Worm (Caenorhabditis elegans) whole organism, L1 larva: Measurements from ENCODE around the gene Y66D12A.19.

Experiments used
- C16A3.4 ChIP-seq: fragments of 150-350 bp; optimal IDR thresholded peaks from 2 replicates; lab custom pipeline; 2014; ENCODE audit warnings: missing biosample characterization, missing genetic modification characterization
- C34B4.2 ChIP-seq: sonication (generic microtip); optimal IDR thresholded peaks from 2 replicates; lab custom pipeline; 2017; ENCODE audit warnings: mild to moderate bottlenecking, missing genetic modification characterization, missing compliant biosample characterization
- F16B12.6 ChIP-seq: fragments of 150-350 bp; optimal IDR thresholded peaks from 2 replicates; lab custom pipeline; 2014; ENCODE audit warnings: missing biosample characterization, missing genetic modification characterization
- Y116A8C.19 ChIP-seq: sonication (generic microtip); optimal IDR thresholded peaks from 2 replicates; lab custom pipeline; 2016; ENCODE audit warnings: missing compliant biosample characterization, missing genetic modification characterization, borderline replicate concordance
- aha-1 ChIP-seq: fragments of 150-350 bp; optimal IDR thresholded peaks from 2 replicates; lab custom pipeline; 2014; ENCODE audit warnings: missing biosample characterization, missing genetic modification characterization
- alr-1 ChIP-seq: fragments of 200-800 bp; sonication (Bioruptor generic); optimal IDR thresholded peaks from 2 replicates; lab custom pipeline; 2018; ENCODE audit warnings: borderline replicate concordance, mild to moderate bottlenecking, missing genetic modification characterization, missing compliant biosample characterization
- ceh-8 ChIP-seq: fragments of 200-800 bp; sonication (Bioruptor generic); optimal IDR thresholded peaks from 2 replicates; lab custom pipeline; 2018; ENCODE audit warnings: mild to moderate bottlenecking, missing genetic modification characterization, moderate library complexity, missing compliant biosample characterization
- ceh-90 ChIP-seq: sonication (generic microtip); optimal IDR thresholded peaks from 2 replicates; lab custom pipeline; 2016; ENCODE audit warnings: missing genetic modification characterization, missing compliant biosample characterization
- ces-1 ChIP-seq: fragments of 150-350 bp; optimal IDR thresholded peaks from 2 replicates; lab custom pipeline; 2014; ENCODE audit warnings: missing biosample characterization, missing genetic modification reagents, missing genetic modification characterization
- efl-1 ChIP-seq, 4 experiments: fragments of 150-350 bp; optimal IDR thresholded peaks in 3 of 4; peaks in 1 of 4; 1 replicate in 1 of 4; 2 replicates in 3 of 4; lab custom pipeline; 2014; ENCODE audit warnings: missing biosample characterization in 2 of 4, missing genetic modification characterization in 2 of 4, missing genetic modification reagents in 2 of 4
- efl-3 ChIP-seq: fragments of 200-800 bp; sonication (Bioruptor generic); optimal IDR thresholded peaks from 2 replicates; lab custom pipeline; 2018; ENCODE audit warnings: mild to moderate bottlenecking, missing genetic modification characterization, missing compliant biosample characterization
- elt-2 ChIP-seq: sonication (generic microtip); optimal IDR thresholded peaks from 2 replicates; lab custom pipeline; 2016; ENCODE audit warnings: missing genetic modification characterization, mild to moderate bottlenecking, inconsistent platforms, missing compliant biosample characterization, missing genetic modification reagents
- elt-3 ChIP-seq, 6 experiments: fragments of 150-350 bp in 1 of 6; sonication (generic microtip); optimal IDR thresholded peaks; 2 replicates each; lab custom pipeline; 2017 to 2018; ENCODE audit warnings: missing biosample characterization in 6 of 6, missing genetic modification characterization in 6 of 6, inconsistent platforms in 1 of 6
- ets-5 ChIP-seq: fragments of 200-800 bp; sonication (Bioruptor generic); IDR thresholded peaks from 2 replicates; pipeline ENCODE4 v1.3.6; 2022; ENCODE audit warnings: missing genetic modification characterization, missing compliant biosample characterization
- hlh-4 ChIP-seq: sonication (generic microtip); optimal IDR thresholded peaks from 2 replicates; lab custom pipeline; 2016; ENCODE audit warnings: mild to moderate bottlenecking, missing genetic modification characterization, missing compliant biosample characterization
- hpl-2 ChIP-seq: fragments of 150-350 bp; optimal IDR thresholded peaks from 2 replicates; lab custom pipeline; 2014; ENCODE audit warnings: missing biosample characterization, missing genetic modification reagents, missing genetic modification characterization
- lin-13 ChIP-seq: fragments of 150-350 bp; optimal IDR thresholded peaks from 2 replicates; lab custom pipeline; 2014; ENCODE audit warnings: missing biosample characterization, missing genetic modification reagents, missing genetic modification characterization
- lin-35 ChIP-seq, 2 experiments: fragments of 150-350 bp; optimal IDR thresholded peaks; 2 replicates each; lab custom pipeline; 2014; ENCODE audit warnings: missing biosample characterization in 2 of 2, missing genetic modification characterization in 2 of 2, missing genetic modification reagents in 2 of 2
- lir-3 ChIP-seq: sonication (generic microtip); optimal IDR thresholded peaks from 2 replicates; lab custom pipeline; 2016; ENCODE audit warnings: mild to moderate bottlenecking, missing genetic modification characterization, moderate library complexity, missing compliant biosample characterization; ENCODE audit not compliant: poor library complexity
- lsy-2 ChIP-seq, 2 experiments: fragments of 150-350 bp; optimal IDR thresholded peaks; 2 replicates each; lab custom pipeline; 2014; ENCODE audit warnings: missing biosample characterization in 2 of 2, missing genetic modification characterization in 2 of 2
- mab-9 ChIP-seq: fragments of 200-800 bp; sonication (Bioruptor generic); IDR thresholded peaks from 2 replicates; pipeline ENCODE4 v1.3.6; 2022; ENCODE audit warnings: missing genetic modification reagents, missing genetic modification characterization, missing compliant biosample characterization
- nhr-19 ChIP-seq: fragments of 200-800 bp; sonication (Bioruptor generic); conservative IDR thresholded peaks from 2 replicates; pipeline ENCODE4 v1.3.6; 2022; ENCODE audit warnings: missing genetic modification characterization, missing compliant biosample characterization
- nhr-20 ChIP-seq: sonication (generic microtip); optimal IDR thresholded peaks from 2 replicates; lab custom pipeline; 2016; ENCODE audit warnings: mild to moderate bottlenecking, missing genetic modification characterization, missing compliant biosample characterization
- nhr-28 ChIP-seq: fragments of 150-350 bp; optimal IDR thresholded peaks from 2 replicates; lab custom pipeline; 2014; ENCODE audit warnings: missing biosample characterization, missing genetic modification characterization
- nhr-47 ChIP-seq: sonication (generic microtip); optimal IDR thresholded peaks from 2 replicates; lab custom pipeline; 2016; ENCODE audit warnings: mild to moderate bottlenecking, missing genetic modification characterization, moderate library complexity, missing compliant biosample characterization
- nhr-85 ChIP-seq: sonication (generic microtip); peaks from one replicate; lab custom pipeline; 2016; ENCODE audit warnings: missing genetic modification characterization, inconsistent platforms, missing compliant biosample characterization
- nhr-90 ChIP-seq: sonication (generic microtip); optimal IDR thresholded peaks from 2 replicates; lab custom pipeline; 2016; ENCODE audit warnings: mild to moderate bottlenecking, missing genetic modification characterization, missing compliant biosample characterization; ENCODE audit not compliant: poor library complexity
- pqm-1 ChIP-seq: sonication (generic microtip); optimal IDR thresholded peaks from 3 replicates; lab custom pipeline; 2017; ENCODE audit warnings: missing biosample characterization, missing genetic modification characterization
- snpc-4 ChIP-seq: fragments of 150-350 bp; optimal IDR thresholded peaks from 2 replicates; lab custom pipeline; 2014; ENCODE audit warnings: missing biosample characterization, missing genetic modification characterization
- tbx-2 ChIP-seq: sonication (generic microtip); optimal IDR thresholded peaks from 2 replicates; lab custom pipeline; 2016; ENCODE audit warnings: missing genetic modification characterization, missing compliant biosample characterization
- unc-130 ChIP-seq: fragments of 150-350 bp; optimal IDR thresholded peaks from 2 replicates; lab custom pipeline; 2017; ENCODE audit warnings: missing biosample characterization, missing genetic modification characterization, inconsistent platforms
- unc-98 ChIP-seq: fragments of 200-800 bp; sonication (Bioruptor generic); IDR thresholded peaks from 2 replicates; pipeline ENCODE4 v1.3.6; 2022; ENCODE audit warnings: missing genetic modification characterization, missing compliant biosample characterization
- vab-15 ChIP-seq: sonication (generic microtip); optimal IDR thresholded peaks from 2 replicates; lab custom pipeline; 2017; ENCODE audit warnings: missing genotype, mild to moderate bottlenecking, missing genetic modification characterization, missing compliant biosample characterization
- zag-1 ChIP-seq: fragments of 150-350 bp; optimal IDR thresholded peaks from 2 replicates; lab custom pipeline; 2014; ENCODE audit warnings: missing biosample characterization, missing genetic modification characterization
- zip-4 ChIP-seq: fragments of 200-800 bp; sonication (Bioruptor generic); optimal IDR thresholded peaks from 2 replicates; lab custom pipeline; 2018; ENCODE audit warnings: mild to moderate bottlenecking, missing genetic modification characterization, moderate library complexity, missing compliant biosample characterization
- ztf-11 ChIP-seq, 2 experiments: sonication (generic microtip); optimal IDR thresholded peaks; 2 replicates each; lab custom pipeline; 2016 to 2017; ENCODE audit warnings: missing genetic modification characterization in 2 of 2, missing biosample characterization in 1 of 2, missing compliant biosample characterization in 1 of 2
- ztf-4 ChIP-seq: fragments of 150-350 bp; optimal IDR thresholded peaks from 2 replicates; lab custom pipeline; 2014; ENCODE audit warnings: missing biosample characterization, missing genetic modification characterization

Y66D12A.19 gene

ce11 chrIII:11484139-11484590 lies 24.7 kb upstream of the Y66D12A.19 start, which contains the start of gene fbxa-220:
TSS of gene fbxa-220 (minus strand) at chrIII:11484189.
- no peak for TF ChIP-seq efl-3 (GFP tag; lab: Kevin White, UChicago)
- TF ChIP-seq C34B4.2 (tag; lab: Kevin White, UChicago), result no peak
- no peak for TF ChIP-seq nhr-20 (tag; lab: Kevin White, UChicago)
- no peak for TF ChIP-seq unc-98
- TF ChIP-seq lin-13 (GFP tag; lab: Kevin White, UChicago), result no peak
- no peak for TF ChIP-seq zag-1 (tag; lab: Kevin White, UChicago)
- TF ChIP-seq snpc-4, result no peak

- no peak for TF ChIP-seq vab-15 (tag; lab: Kevin White, UChicago)
- no peak for TF ChIP-seq alr-1 (tag; lab: Kevin White, UChicago)
- no peak for TF ChIP-seq ztf-11 (tag; optimal IDR thresholded peaks at IDR 0.05; lab: Kevin White, UChicago)
- no peak for TF ChIP-seq lin-13 (GFP tag; lab: Kevin White, UChicago)
- TF ChIP-seq C16A3.4 (tag; lab: Kevin White, UChicago), result no peak
Observed at ce11 chrIII:11487245-11487644, 21.6 kb upstream of the Y66D12A.19 start, which contains the start of gene popl-5. TSS of gene popl-5 (minus strand) at chrIII:11487345.

ce11 chrIII:11488662-11489349 lies 20.1 kb upstream of the Y66D12A.19 start:
- TF ChIP-seq efl-1 (optimal IDR thresholded peaks at IDR 0.05; lab: Kevin White, UChicago) (no peak), efl-1 (GFP tag; optimal IDR thresholded peaks at IDR 0.05 in 1 of 2; lab: Kevin White, UChicago) (peak in 1 of 2 experiments; percentile 77), unc-130 (tag; lab: Kevin White, UChicago) (no peak)
- TF ChIP-seq, all 84 proteins: peak for 1

- TF ChIP-seq ceh-90 (no peak), efl-1 (optimal IDR thresholded peaks at IDR 0.05; lab: Kevin White, UChicago) (no peak), efl-1 (GFP tag; optimal IDR thresholded peaks at IDR 0.05 in 1 of 2; lab: Kevin White, UChicago) (peak in 1 of 2 experiments; percentile 11)
Observed at ce11 chrIII:11489601-11490000, 19.3 kb upstream of the Y66D12A.19 start.

ce11 chrIII:11490221-11490620 lies 18.7 kb upstream of the Y66D12A.19 start:
- no peak for TF ChIP-seq aha-1 (tag; lab: Kevin White, UChicago)
- TF ChIP-seq zip-4 (GFP tag; lab: Kevin White, UChicago), result no peak
- TF ChIP-seq hpl-2 (GFP tag; lab: Kevin White, UChicago), result no peak
- no peak for TF ChIP-seq ceh-8 (GFP tag; lab: Kevin White, UChicago)
- TF ChIP-seq F16B12.6 (tag; lab: Kevin White, UChicago), result no peak

ce11 chrIII:11492489-11492888 lies 16.4 kb upstream of the Y66D12A.19 start:
- TF ChIP-seq nhr-85 (peak; percentile 24), vab-15 (tag; lab: Kevin White, UChicago) (no peak)

ce11 chrIII:11496496-11496895 lies 12.4 kb upstream of the Y66D12A.19 start, which contains the start of gene Y66D12A.24:
TSS of gene Y66D12A.24 (plus strand) at chrIII:11496865.
- no peak for TF ChIP-seq lir-3
- TF ChIP-seq lsy-2 (tag; optimal IDR thresholded peaks at IDR 0.05; lab: Kevin White, UChicago), result no peak
- TF ChIP-seq nhr-90, result peak; percentile 5
- no peak for TF ChIP-seq ets-5
- TF ChIP-seq nhr-19 (GFP tag; lab: Robert Waterston, UW), result no peak
- TF ChIP-seq nhr-85, result peak; percentile 32
- TF ChIP-seq mab-9 (GFP tag; lab: Robert Waterston, UW), result no peak
- TF ChIP-seq unc-98, result no peak
- TF ChIP-seq elt-3 (tag; optimal IDR thresholded peaks at IDR 0.05; lab: Kevin White, UChicago), result peak in 1 of 6 experiments; percentile 4
- TF ChIP-seq ces-1 (GFP tag; lab: Kevin White, UChicago), result no peak
- no peak for TF ChIP-seq hlh-4
- no peak for TF ChIP-seq nhr-28 (tag; lab: Kevin White, UChicago)
- TF ChIP-seq elt-2 (tag; lab: Kevin White, UChicago), result peak; percentile 24
- peak; percentile 42 for TF ChIP-seq pqm-1
- no peak for TF ChIP-seq ztf-4 (tag; lab: Kevin White, UChicago)
- TF ChIP-seq Y116A8C.19, result no peak
- peak; percentile 16 for TF ChIP-seq tbx-2 (tag; lab: Kevin White, UChicago)
- peak in 1 of 2 experiments; percentile 44 for TF ChIP-seq lin-35 (GFP tag; optimal IDR thresholded peaks at IDR 0.05; lab: Kevin White, UChicago)
- no peak for TF ChIP-seq nhr-47 (tag; lab: Kevin White, UChicago)
- TF ChIP-seq alr-1 (tag; lab: Kevin White, UChicago), result no peak
- TF ChIP-seq nhr-20 (tag; lab: Kevin White, UChicago), result peak; percentile 5
